Fruit fly (Drosophila melanogaster) whole organism, embryonic: ENCODE results near the gene CG5107.

Source experiments
- Awh ChIP-seq: fragments of 200-800 bp; sonication (Bioruptor generic); IDR thresholded peaks from 2 replicates; pipeline ENCODE4, ENCODE4 v1.3.6; 2022; ENCODE audit warnings: missing biosample characterization, missing genetic modification characterization
- B-H1 ChIP-seq: fragments of 200-800 bp; sonication (Bioruptor generic); IDR thresholded peaks from 3 replicates; pipeline ENCODE4 v1.3.6; 2022; ENCODE audit warnings: missing biosample characterization, missing genetic modification characterization
- Bgb ChIP-seq: fragments of 200-800 bp; sonication (Bioruptor generic); IDR thresholded peaks from 2 replicates; pipeline ENCODE4 v1.3.6; 2022; ENCODE audit warnings: missing biosample characterization, missing genetic modification characterization; ENCODE audit not compliant: partially characterized antibody
- Blimp-1 ChIP-seq: fragments of 200-800 bp; sonication (Bioruptor generic); optimal IDR thresholded peaks from 3 replicates; lab custom pipeline; 2018; ENCODE audit warnings: missing biosample characterization, missing genetic modification characterization, mild to moderate bottlenecking, moderate library complexity, missing genetic modification reagents
- CG10431 ChIP-seq: fragments of 200-800 bp; sonication (Bioruptor generic); optimal IDR thresholded peaks from 3 replicates; lab custom pipeline; 2018; ENCODE audit warnings: missing biosample characterization, mild to moderate bottlenecking, missing genetic modification characterization
- CG10979 ChIP-seq: fragments of 200-800 bp; sonication (Bioruptor generic); optimal IDR thresholded peaks from 2 replicates; lab custom pipeline; 2018; ENCODE audit warnings: missing biosample characterization, mild to moderate bottlenecking, missing genetic modification characterization, moderate library complexity
- CG11398 ChIP-seq: fragments of 200-800 bp; sonication (Bioruptor generic); optimal IDR thresholded peaks from 2 replicates; lab custom pipeline; 2016; ENCODE audit warnings: missing biosample characterization, missing genetic modification characterization
- CG12659 ChIP-seq: fragments of 200-800 bp; sonication (Bioruptor generic); optimal IDR thresholded peaks from 3 replicates; lab custom pipeline; 2017; ENCODE audit warnings: mild to moderate bottlenecking, missing biosample characterization, missing genetic modification reagents, missing genetic modification characterization
- CG13894 ChIP-seq: fragments of 200-800 bp; sonication (Bioruptor generic); optimal IDR thresholded peaks from 3 replicates; lab custom pipeline; 2018; ENCODE audit warnings: missing biosample characterization, mild to moderate bottlenecking, missing genetic modification characterization, moderate library complexity
- CG15479 ChIP-seq: fragments of 200-800 bp; sonication (Bioruptor generic); optimal IDR thresholded peaks from 3 replicates; lab custom pipeline; 2019; ENCODE audit warnings: missing biosample characterization, mild to moderate bottlenecking, missing genetic modification characterization, moderate library complexity
- CG2120 ChIP-seq: fragments of 200-800 bp; sonication (Bioruptor generic); optimal IDR thresholded peaks from 3 replicates; lab custom pipeline; 2016; ENCODE audit warnings: missing biosample characterization, missing genetic modification characterization
- CG3726 ChIP-seq: fragments of 200-800 bp; sonication (Bioruptor generic); IDR thresholded peaks from 3 replicates; pipeline ENCODE4, ENCODE4 v1.3.6; 2022; ENCODE audit warnings: missing biosample characterization, missing genetic modification characterization
- CG4854 ChIP-seq: fragments of 200-800 bp; sonication (Bioruptor generic); optimal IDR thresholded peaks from 2 replicates; lab custom pipeline; 2016; ENCODE audit warnings: missing biosample characterization, missing genetic modification characterization, inconsistent platforms
- CG6765 ChIP-seq: fragments of 200-800 bp; sonication (Bioruptor generic); optimal IDR thresholded peaks from 3 replicates; lab custom pipeline; 2017; ENCODE audit warnings: missing biosample characterization, mild to moderate bottlenecking, missing genetic modification characterization
- CG7271 ChIP-seq: fragments of 200-800 bp; sonication (Bioruptor generic); optimal IDR thresholded peaks from 2 replicates; lab custom pipeline; 2018; ENCODE audit warnings: missing biosample characterization, mild to moderate bottlenecking, missing genetic modification characterization, moderate library complexity
- CG7357 ChIP-seq: fragments of 200-800 bp; sonication (Bioruptor generic); IDR thresholded peaks from 3 replicates; pipeline ENCODE4 v1.3.6; 2022; ENCODE audit warnings: missing biosample characterization, missing genetic modification characterization
- CG7987 ChIP-seq: fragments of 200-800 bp; sonication (Bioruptor generic); optimal IDR thresholded peaks from 2 replicates; lab custom pipeline; 2018; ENCODE audit warnings: missing biosample characterization, mild to moderate bottlenecking, missing genetic modification characterization, moderate library complexity
- CHES-1-like ChIP-seq: fragments of 200-800 bp; sonication (Bioruptor generic); optimal IDR thresholded peaks from 2 replicates; lab custom pipeline; 2016; ENCODE audit warnings: missing biosample characterization, missing genetic modification characterization
- Doc2 ChIP-seq: fragments of 200-800 bp; sonication (Bioruptor generic); IDR thresholded peaks from 2 replicates; pipeline ENCODE4 v1.3.6; 2022; ENCODE audit warnings: missing biosample characterization, missing genetic modification characterization
- Drgx ChIP-seq: fragments of 200-800 bp; sonication (Bioruptor generic); IDR thresholded peaks from 2 replicates; pipeline ENCODE4 v1.3.6; 2022; ENCODE audit warnings: missing biosample characterization, missing genetic modification characterization
- Elba2 ChIP-seq: fragments of 200-800 bp; sonication (Bioruptor generic); optimal IDR thresholded peaks from 3 replicates; lab custom pipeline; 2016; ENCODE audit warnings: missing biosample characterization, missing genetic modification characterization
- Kr ChIP-seq: fragments of 200-800 bp; sonication (Bioruptor generic); optimal IDR thresholded peaks from 2 replicates; lab custom pipeline; 2017; ENCODE audit warnings: missing biosample characterization, mild to moderate bottlenecking, missing genetic modification characterization
- NC2β ChIP-seq: fragments of 200-800 bp; sonication (Bioruptor generic); optimal IDR thresholded peaks from 2 replicates; lab custom pipeline; 2016; ENCODE audit warnings: missing biosample characterization, missing genetic modification characterization
- Pdp1 ChIP-seq, 2 experiments: fragments of 200-800 bp; sonication (Bioruptor generic); optimal IDR thresholded peaks; 3 replicates each; lab custom pipeline; 2016; ENCODE audit warnings: missing biosample characterization in 2 of 2, missing genetic modification characterization in 2 of 2, mild to moderate bottlenecking in 1 of 2, moderate library complexity in 1 of 2
- Ptx1 ChIP-seq: fragments of 200-800 bp; sonication (Bioruptor generic); IDR thresholded peaks from 2 replicates; pipeline ENCODE4 v1.3.6; 2022; ENCODE audit warnings: missing biosample characterization, missing genetic modification characterization
- Stat92E ChIP-seq, 3 experiments: fragments of >200 bp in 2 of 3; fragments of 200-800 bp in 1 of 3; sonication (Bioruptor generic) in 1 of 3; optimal IDR thresholded peaks; 2 replicates each; lab custom pipeline; 2017 to 2019; ENCODE audit warnings: missing biosample characterization in 3 of 3, missing genetic modification characterization in 3 of 3, mild to moderate bottlenecking in 1 of 3, moderate library complexity in 1 of 3
- abd-A ChIP-seq: fragments of 200-800 bp; sonication (Bioruptor generic); optimal IDR thresholded peaks from 3 replicates; lab custom pipeline; 2019; ENCODE audit warnings: missing biosample characterization, mild to moderate bottlenecking, missing genetic modification characterization, moderate library complexity
- ac ChIP-seq: fragments of 200-800 bp; sonication (Bioruptor generic); optimal IDR thresholded peaks from 3 replicates; lab custom pipeline; 2017; ENCODE audit warnings: missing biosample characterization, mild to moderate bottlenecking, missing genetic modification characterization
- az2 ChIP-seq: fragments of 200-800 bp; sonication (Bioruptor generic); optimal IDR thresholded peaks from 3 replicates; lab custom pipeline; 2016; ENCODE audit warnings: missing biosample characterization, missing genetic modification characterization
- bab2 ChIP-seq: fragments of 200-800 bp; sonication (Bioruptor generic); optimal IDR thresholded peaks from 2 replicates; lab custom pipeline; 2016; ENCODE audit warnings: missing biosample characterization, missing genetic modification characterization
- br ChIP-seq: fragments of >200 bp; optimal IDR thresholded peaks from 2 replicates; lab custom pipeline; 2017
- bsh ChIP-seq, 2 experiments: fragments of 200-800 bp; sonication (Bioruptor generic); optimal IDR thresholded peaks; 2 replicates each; lab custom pipeline; 2017 to 2018; ENCODE audit warnings: mild to moderate bottlenecking in 2 of 2, missing biosample characterization in 2 of 2, missing genetic modification characterization in 2 of 2, moderate library complexity in 1 of 2
- chif ChIP-seq, 2 experiments: fragments of 200-800 bp; sonication (Bioruptor generic); optimal IDR thresholded peaks; 3 replicates each; lab custom pipeline; 2016; ENCODE audit warnings: missing biosample characterization in 2 of 2, missing genetic modification characterization in 2 of 2
- chinmo ChIP-seq: fragments of 200-800 bp; sonication (Bioruptor generic); IDR thresholded peaks from 4 replicates; pipeline ENCODE4 v1.3.6; 2022; ENCODE audit warnings: missing biosample characterization, missing genetic modification characterization; ENCODE audit not compliant: partially characterized antibody
- da ChIP-seq: fragments of 200-800 bp; sonication (Bioruptor generic); optimal IDR thresholded peaks from 2 replicates; lab custom pipeline; 2016; ENCODE audit warnings: missing biosample characterization, missing genetic modification characterization
- dmrt11E ChIP-seq: fragments of 200-800 bp; sonication (Bioruptor generic); optimal IDR thresholded peaks from 3 replicates; lab custom pipeline; 2018; ENCODE audit warnings: missing biosample characterization, mild to moderate bottlenecking, missing genetic modification characterization, moderate library complexity
- ind ChIP-seq: fragments of 200-800 bp; sonication (Bioruptor generic); optimal IDR thresholded peaks from 3 replicates; lab custom pipeline; 2016; ENCODE audit warnings: missing biosample characterization, missing genetic modification characterization
- insv ChIP-seq, 2 experiments: fragments of 200-800 bp; sonication (Bioruptor generic); optimal IDR thresholded peaks; 3 replicates each; lab custom pipeline; 2016 to 2018; ENCODE audit warnings: missing biosample characterization in 2 of 2, missing genetic modification characterization in 2 of 2
- inv ChIP-seq: fragments of 200-800 bp; sonication (Bioruptor generic); IDR thresholded peaks from 2 replicates; pipeline ENCODE4 v1.3.6; 2022; ENCODE audit warnings: missing biosample characterization, missing genetic modification characterization; ENCODE audit not compliant: partially characterized antibody
- kay ChIP-seq: fragments of 200-800 bp; sonication (Bioruptor generic); optimal IDR thresholded peaks from 2 replicates; lab custom pipeline; 2016; ENCODE audit warnings: missing biosample characterization, missing genetic modification characterization
- mam ChIP-seq: fragments of 200-800 bp; sonication (Bioruptor generic); optimal IDR thresholded peaks from 3 replicates; lab custom pipeline; 2016; ENCODE audit warnings: missing biosample characterization, missing genetic modification characterization
- oc ChIP-seq: fragments of 200-800 bp; sonication (Bioruptor generic); optimal IDR thresholded peaks from 2 replicates; lab custom pipeline; 2018; ENCODE audit warnings: missing biosample characterization, mild to moderate bottlenecking, missing genetic modification characterization, moderate library complexity
- prd ChIP-seq, 3 experiments: fragments of >200 bp in 2 of 3; fragments of 200-800 bp in 1 of 3; sonication (Bioruptor generic) in 1 of 3; optimal IDR thresholded peaks in 2 of 3; IDR thresholded peaks in 1 of 3; 2 replicates in 2 of 3; 3 replicates in 1 of 3; pipeline versions ENCODE4 v1.3.6 to Lab custom; 2017 to 2022; ENCODE audit warnings: missing biosample characterization in 1 of 3, missing genetic modification characterization in 1 of 3
- sr ChIP-seq: fragments of 200-800 bp; sonication (Bioruptor generic); IDR thresholded peaks from 3 replicates; pipeline ENCODE4 v1.3.6; 2022; ENCODE audit warnings: missing biosample characterization, missing genetic modification characterization
- tap ChIP-seq: fragments of 200-800 bp; optimal IDR thresholded peaks from 3 replicates; lab custom pipeline; 2019; ENCODE audit warnings: missing biosample characterization, mild to moderate bottlenecking, missing genetic modification characterization, moderate library complexity
- ttk ChIP-seq: fragments of 200-800 bp; sonication (Bioruptor generic); IDR thresholded peaks from 2 replicates; pipeline ENCODE4 v2.1.2; 2022; ENCODE audit warnings: missing biosample characterization, missing genetic modification characterization
- wor ChIP-seq: fragments of 200-800 bp; sonication (Bioruptor generic); IDR thresholded peaks from 2 replicates; pipeline ENCODE4 v1.3.6; 2022; ENCODE audit warnings: missing biosample characterization, missing genetic modification characterization
- z ChIP-seq: fragments of 200-800 bp; sonication (Bioruptor generic); IDR thresholded peaks from 3 replicates; pipeline ENCODE4 v1.3.6; 2022; ENCODE audit warnings: missing biosample characterization, missing genetic modification characterization

Gene CG5107

dm6 chr3R:25532406-25533225 lies 27.6 kb downstream of the CG5107 start (continued):
- no peak for TF ChIP-seq CG12659
- TF ChIP-seq br (lab: Kevin White, UChicago), result no peak
- TF ChIP-seq CG4854 (GFP tag; lab: Kevin White, UChicago), result no peak
- TF ChIP-seq ind, result peak; percentile 28
- TF ChIP-seq CG3726, result no peak
- no peak for TF ChIP-seq sr (GFP tag; lab: Robert Waterston, UW)
- no peak for TF ChIP-seq Stat92E (GFP tag; optimal IDR thresholded peaks at IDR 0.05; lab: Kevin White, UChicago)
- no peak for TF ChIP-seq tap (tag; lab: Kevin White, UChicago)
- TF ChIP-seq B-H1 (GFP tag; lab: Robert Waterston, UW), result no peak
- peak; percentile 90 for TF ChIP-seq Blimp-1 (GFP tag; lab: Kevin White, UChicago)
- TF ChIP-seq CG11398 (GFP tag; lab: Kevin White, UChicago), result no peak
- TF ChIP-seq prd (optimal IDR thresholded peaks at IDR 0.05; lab: Kevin White, UChicago), result no peak
- TF ChIP-seq prd (GFP tag; IDR thresholded peaks at IDR 0.05; lab: Robert Waterston, UW), result no peak
- no peak for TF ChIP-seq CG10431
- TF ChIP-seq CG7357 (GFP tag; lab: Robert Waterston, UW), result no peak
- TF ChIP-seq oc, result peak; percentile 67
- TF ChIP-seq CG10979 (tag; lab: Kevin White, UChicago), result peak; percentile 21
- TF ChIP-seq az2, result no peak
- no peak for TF ChIP-seq da (GFP tag; lab: Kevin White, UChicago)
- no peak for TF ChIP-seq CG15479 (GFP tag; lab: Kevin White, UChicago)
- no peak for TF ChIP-seq bsh (GFP tag; optimal IDR thresholded peaks at IDR 0.05; lab: Kevin White, UChicago)
- TF ChIP-seq dmrt11E (tag; lab: Kevin White, UChicago), result peak; percentile 40
- TF ChIP-seq kay, result no peak
- no peak for TF ChIP-seq ac
- 0 out of 4 replicates have a peak, but pooled peaks have one; percentile 42 for TF ChIP-seq chinmo (GFP tag; lab: Robert Waterston, UW)
- no peak for TF ChIP-seq Awh (GFP tag; lab: Robert Waterston, UW)
- peak; percentile 66; the same call in 1 of the 3 replicates for TF ChIP-seq z (GFP tag; lab: Robert Waterston, UW)
- TF ChIP-seq CHES-1-like (GFP tag; lab: Kevin White, UChicago), result no peak
- no peak for TF ChIP-seq insv (GFP tag; optimal IDR thresholded peaks at IDR 0.05; lab: Kevin White, UChicago)
- TF ChIP-seq Elba2, result no peak
- no peak for TF ChIP-seq bab2 (GFP tag; lab: Kevin White, UChicago)
- TF ChIP-seq CG7271 (tag; lab: Kevin White, UChicago), result no peak
- no peak for TF ChIP-seq mam (GFP tag; lab: Kevin White, UChicago)
- peak; percentile 39; the same call in 1 of the 2 replicates for TF ChIP-seq Ptx1 (GFP tag; lab: Robert Waterston, UW)
- no peak for TF ChIP-seq Drgx (GFP tag; lab: Robert Waterston, UW)
- no peak for TF ChIP-seq Doc2 (GFP tag; lab: Robert Waterston, UW)
- peak; percentile 33; the same call in 1 of the 2 replicates for TF ChIP-seq ttk (GFP tag; lab: Robert Waterston, UW)
- TF ChIP-seq inv, result no peak
- peak; percentile 88 for TF ChIP-seq CG13894 (tag; lab: Kevin White, UChicago)
- TF ChIP-seq CG7987 (GFP tag; lab: Kevin White, UChicago), result no peak
- no peak for TF ChIP-seq wor (GFP tag; lab: Robert Waterston, UW)
- no peak for TF ChIP-seq chif (GFP tag; optimal IDR thresholded peaks at IDR 0.05; lab: Kevin White, UChicago)
- TF ChIP-seq abd-A (tag; lab: Kevin White, UChicago), result peak; percentile 39
- no peak for TF ChIP-seq NC2β (GFP tag; lab: Kevin White, UChicago)
- TF ChIP-seq Kr (GFP tag; lab: Kevin White, UChicago), result no peak
- TF ChIP-seq Bgb (GFP tag; lab: Robert Waterston, UW), result no peak
- no peak for TF ChIP-seq CG2120 (GFP tag; lab: Kevin White, UChicago)
- peak in 1 of 2 experiments; percentile 5 for TF ChIP-seq Pdp1 (GFP tag; optimal IDR thresholded peaks at IDR 0.05; lab: Kevin White, UChicago)
- no peak for TF ChIP-seq CG6765 (GFP tag; lab: Kevin White, UChicago)
